Worm (Caenorhabditis elegans) whole organism, L3 larva: Measurements from ENCODE around the gene T10D4.15.
"Not testable (repeated sequence)": the region's sequence is repeated elsewhere in the genome, so short reads cannot be mapped to it uniquely, and the experiment has no call there.

Experiments
- R02D3.7 ChIP-seq: fragments of 150-350 bp; optimal IDR thresholded peaks from 2 replicates; lab custom pipeline; 2014; ENCODE audit warnings: missing biosample characterization, missing genetic modification characterization
- ZK546.5 ChIP-seq: sonication (generic microtip); optimal IDR thresholded peaks from 2 replicates; lab custom pipeline; 2017; ENCODE audit warnings: missing biosample characterization, missing genetic modification characterization
- aly-2 ChIP-seq: fragments of 150-350 bp; optimal IDR thresholded peaks from 2 replicates; lab custom pipeline; 2014; ENCODE audit warnings: missing biosample characterization, missing genetic modification characterization
- ceh-16 ChIP-seq: sonication (generic microtip); optimal IDR thresholded peaks from 2 replicates; lab custom pipeline; 2017; ENCODE audit warnings: missing biosample characterization, missing genetic modification characterization
- ceh-28 ChIP-seq: fragments of 150-350 bp; optimal IDR thresholded peaks from 2 replicates; lab custom pipeline; 2014; ENCODE audit warnings: missing biosample characterization, missing genetic modification reagents, missing genetic modification characterization
- ceh-82 ChIP-seq: fragments of 150-350 bp; optimal IDR thresholded peaks from 2 replicates; lab custom pipeline; 2014; ENCODE audit warnings: missing biosample characterization, missing genetic modification characterization
- ceh-9 ChIP-seq: sonication (generic microtip); optimal IDR thresholded peaks from 2 replicates; lab custom pipeline; 2018; ENCODE audit warnings: missing biosample characterization, missing genetic modification characterization
- daf-12 ChIP-seq: fragments of 150-350 bp; optimal IDR thresholded peaks from 2 replicates; lab custom pipeline; 2014; ENCODE audit warnings: missing biosample characterization, missing genetic modification reagents, missing genetic modification characterization
- egl-27 ChIP-seq: sonication (generic microtip); optimal IDR thresholded peaks from 4 replicates; lab custom pipeline; 2017; ENCODE audit warnings: missing biosample characterization, missing genetic modification reagents, missing genetic modification characterization
- elt-2 ChIP-seq: sonication (generic microtip); optimal IDR thresholded peaks from 2 replicates; lab custom pipeline; 2016; ENCODE audit warnings: missing genetic modification reagents, mild to moderate bottlenecking, missing genetic modification characterization, missing compliant biosample characterization
- eor-1 ChIP-seq, 2 experiments: fragments of 150-350 bp; optimal IDR thresholded peaks; 2 replicates each; lab custom pipeline; 2014 to 2018; ENCODE audit warnings: missing biosample characterization in 2 of 2, missing genetic modification characterization in 2 of 2
- fkh-10 ChIP-seq: sonication (generic microtip); optimal IDR thresholded peaks from 2 replicates; lab custom pipeline; 2017; ENCODE audit warnings: missing biosample characterization, missing genetic modification reagents, missing genetic modification characterization
- fkh-2 ChIP-seq: fragments of 150-350 bp; optimal IDR thresholded peaks from 2 replicates; lab custom pipeline; 2014; ENCODE audit warnings: missing biosample characterization, missing genetic modification reagents, missing genetic modification characterization
- hmg-11 ChIP-seq: sonication (generic microtip); optimal IDR thresholded peaks from 2 replicates; lab custom pipeline; 2016; ENCODE audit warnings: missing genetic modification characterization, missing compliant biosample characterization
- lin-15B ChIP-seq: fragments of 150-350 bp; optimal IDR thresholded peaks from 2 replicates; lab custom pipeline; 2014; ENCODE audit warnings: missing biosample characterization, missing genetic modification characterization
- lin-39 ChIP-seq: fragments of 150-350 bp; optimal IDR thresholded peaks from 2 replicates; lab custom pipeline; 2018; ENCODE audit warnings: missing biosample characterization, missing genetic modification reagents, missing genetic modification characterization
- lsy-12 ChIP-seq: sonication (generic microtip); optimal IDR thresholded peaks from 2 replicates; lab custom pipeline; 2016; ENCODE audit warnings: mild to moderate bottlenecking, missing genetic modification characterization, missing compliant biosample characterization
- mml-1 ChIP-seq: fragments of 150-350 bp; sonication (generic microtip); optimal IDR thresholded peaks from 3 replicates; lab custom pipeline; 2014; ENCODE audit warnings: missing biosample characterization, missing genetic modification characterization
- nhr-12 ChIP-seq: fragments of 150-350 bp; optimal IDR thresholded peaks from 2 replicates; lab custom pipeline; 2014; ENCODE audit warnings: missing biosample characterization, missing genetic modification characterization
- nhr-23 ChIP-seq: fragments of 150-350 bp; optimal IDR thresholded peaks from 2 replicates; lab custom pipeline; 2014; ENCODE audit warnings: missing biosample characterization, missing genetic modification reagents, missing genetic modification characterization
- nhr-25 ChIP-seq: sonication (generic microtip); optimal IDR thresholded peaks from 2 replicates; lab custom pipeline; 2017; ENCODE audit warnings: missing biosample characterization, missing genetic modification characterization
- nhr-28 ChIP-seq: fragments of 150-350 bp; optimal IDR thresholded peaks from 2 replicates; lab custom pipeline; 2014; ENCODE audit warnings: missing biosample characterization, missing genetic modification characterization
- nhr-76 ChIP-seq: fragments of 150-350 bp; sonication (generic microtip); optimal IDR thresholded peaks from 5 replicates; lab custom pipeline; 2014; ENCODE audit warnings: missing biosample characterization, missing genetic modification characterization
- pha-4 ChIP-seq: fragments of 150-350 bp; optimal IDR thresholded peaks from 2 replicates; lab custom pipeline; 2014; ENCODE audit warnings: missing biosample characterization, missing genetic modification reagents, missing genetic modification characterization
- pqm-1 ChIP-seq: fragments of 150-350 bp; optimal IDR thresholded peaks from 2 replicates; lab custom pipeline; 2017; ENCODE audit warnings: missing biosample characterization, missing genetic modification characterization, inconsistent platforms
- sea-2 ChIP-seq: fragments of 150-350 bp; sonication (generic microtip); optimal IDR thresholded peaks from 4 replicates; lab custom pipeline; 2014; ENCODE audit warnings: missing biosample characterization, missing genetic modification reagents, missing genetic modification characterization
- skn-1 ChIP-seq: fragments of 150-350 bp; optimal IDR thresholded peaks from 2 replicates; lab custom pipeline; 2014; ENCODE audit warnings: missing biosample characterization, missing genetic modification characterization
- snpc-4 ChIP-seq: fragments of 150-350 bp; optimal IDR thresholded peaks from 2 replicates; lab custom pipeline; 2014; ENCODE audit warnings: missing biosample characterization, missing genetic modification characterization
- tbx-2 ChIP-seq: sonication (generic microtip); optimal IDR thresholded peaks from 2 replicates; lab custom pipeline; 2016; ENCODE audit warnings: mild to moderate bottlenecking, missing genetic modification characterization, missing compliant biosample characterization
- unc-39 ChIP-seq: sonication (generic microtip); optimal IDR thresholded peaks from 4 replicates; lab custom pipeline; 2017; ENCODE audit warnings: missing biosample characterization, missing genetic modification characterization
- unc-62 ChIP-seq: fragments of 150-350 bp; sonication (generic microtip); optimal IDR thresholded peaks from 4 replicates; lab custom pipeline; 2014; ENCODE audit warnings: missing biosample characterization, missing genetic modification reagents, missing genetic modification characterization
- zag-1 ChIP-seq: fragments of 150-350 bp; optimal IDR thresholded peaks from 2 replicates; lab custom pipeline; 2014; ENCODE audit warnings: missing biosample characterization, missing genetic modification characterization
- ztf-11 ChIP-seq: fragments of 150-350 bp; optimal IDR thresholded peaks from 2 replicates; lab custom pipeline; 2014; ENCODE audit warnings: missing biosample characterization, missing genetic modification characterization
- ztf-4 ChIP-seq: fragments of 150-350 bp; optimal IDR thresholded peaks from 2 replicates; lab custom pipeline; 2014; ENCODE audit warnings: missing biosample characterization, missing genetic modification characterization

Gene T10D4.15

ce11 chrII:3126341-3126740, 19.6 kb upstream of the T10D4.15 start, which contains the start of gene ins-19:
ins-19 (minus strand) TSS chrII:3126441.
- TF ChIP-seq ceh-16 (tag; lab: Kevin White, UChicago) (no peak), ztf-11 (tag; lab: Kevin White, UChicago) (no peak), mml-1 (no peak), elt-2 (tag; lab: Kevin White, UChicago) (no peak), daf-12 (tag; lab: Kevin White, UChicago) (no peak), sea-2 (no peak), ceh-9 (no peak), skn-1 (no peak), eor-1 (tag; optimal IDR thresholded peaks at IDR 0.05; lab: Kevin White, UChicago) (no peak), ceh-28 (tag; lab: Kevin White, UChicago) (no peak), unc-39 (tag; lab: Kevin White, UChicago) (no peak), tbx-2 (tag; lab: Kevin White, UChicago) (no peak), pqm-1 (no peak), lin-15B (tag; lab: Kevin White, UChicago) (no peak), egl-27 (tag; lab: Kevin White, UChicago) (no peak), R02D3.7 (tag; lab: Kevin White, UChicago) (no peak), ceh-82 (tag; lab: Kevin White, UChicago) (no peak)
- TF ChIP-seq, all 47 proteins: peak for 0

- not testable (repeated sequence) for TF ChIP-seq zag-1 (tag; lab: Kevin White, UChicago); eor-1 (tag; optimal IDR thresholded peaks at IDR 0.05; lab: Kevin White, UChicago); lin-39 (tag; lab: Kevin White, UChicago)
Measured at ce11 chrII:3126741-3127140, 19.2 kb upstream of the T10D4.15 start, which contains the start of gene ins-31. ins-31 (plus strand) TSS chrII:3127041.

- TF ChIP-seq eor-1 (tag; optimal IDR thresholded peaks at IDR 0.05; lab: Kevin White, UChicago), result no peak
- peak; percentile 53 for TF ChIP-seq pha-4 (tag; lab: Kevin White, UChicago)
- peak; percentile 22 for TF ChIP-seq nhr-23 (tag; lab: Kevin White, UChicago)
- peak; percentile 28 for TF ChIP-seq nhr-25 (tag; lab: Kevin White, UChicago)
Measured at ce11 chrII:3129007-3129406, 16.9 kb upstream of the T10D4.15 start, which contains the start of gene chil-24. chil-24 (plus strand) TSS chrII:3129162.

ce11 chrII:3135293-3135692, 10.6 kb upstream of the T10D4.15 start:
- TF ChIP-seq mml-1, result no peak
- no peak for TF ChIP-seq sea-2
- no peak for TF ChIP-seq eor-1 (tag; optimal IDR thresholded peaks at IDR 0.05; lab: Kevin White, UChicago)
- no peak for TF ChIP-seq fkh-10 (GFP tag; lab: Kevin White, UChicago)
- no peak for TF ChIP-seq nhr-25 (tag; lab: Kevin White, UChicago)
- TF ChIP-seq aly-2 (tag; lab: Kevin White, UChicago), result no peak
- no peak for TF ChIP-seq fkh-2
- TF ChIP-seq skn-1, result no peak
- no peak for TF ChIP-seq ceh-9
- TF ChIP-seq lin-15B (tag; lab: Kevin White, UChicago), result no peak
- no peak for TF ChIP-seq ceh-28 (tag; lab: Kevin White, UChicago)
- no peak for TF ChIP-seq nhr-76 (tag; lab: Kevin White, UChicago)
- TF ChIP-seq nhr-12 (tag; lab: Kevin White, UChicago), result no peak
- no peak for TF ChIP-seq hmg-11 (tag; lab: Kevin White, UChicago)
- TF ChIP-seq ztf-4 (tag; lab: Kevin White, UChicago), result no peak
- TF ChIP-seq ZK546.5 (tag; lab: Kevin White, UChicago), result no peak
- TF ChIP-seq snpc-4 (tag; lab: Kevin White, UChicago), result no peak
- TF ChIP-seq nhr-28 (tag; lab: Kevin White, UChicago), result no peak
- TF ChIP-seq unc-62 (GFP tag; lab: Kevin White, UChicago), result no peak
- TF ChIP-seq zag-1 (tag; lab: Kevin White, UChicago), result no peak

- no peak for TF ChIP-seq nhr-76 (tag; lab: Kevin White, UChicago)
- TF ChIP-seq sea-2, result no peak
- TF ChIP-seq lsy-12, result no peak
- TF ChIP-seq eor-1 (tag; optimal IDR thresholded peaks at IDR 0.05; lab: Kevin White, UChicago), result no peak
- TF ChIP-seq zag-1 (tag; lab: Kevin White, UChicago), result no peak
- TF ChIP-seq, all 47 proteins: peak for 0
Measured at ce11 chrII:3137804-3138203, 8.1 kb upstream of the T10D4.15 start, which contains the start of gene sri-54. sri-54 (minus strand) TSS chrII:3137904.
